Worm (Caenorhabditis elegans): ENCODE data around the gene clc-28.

DNA sequence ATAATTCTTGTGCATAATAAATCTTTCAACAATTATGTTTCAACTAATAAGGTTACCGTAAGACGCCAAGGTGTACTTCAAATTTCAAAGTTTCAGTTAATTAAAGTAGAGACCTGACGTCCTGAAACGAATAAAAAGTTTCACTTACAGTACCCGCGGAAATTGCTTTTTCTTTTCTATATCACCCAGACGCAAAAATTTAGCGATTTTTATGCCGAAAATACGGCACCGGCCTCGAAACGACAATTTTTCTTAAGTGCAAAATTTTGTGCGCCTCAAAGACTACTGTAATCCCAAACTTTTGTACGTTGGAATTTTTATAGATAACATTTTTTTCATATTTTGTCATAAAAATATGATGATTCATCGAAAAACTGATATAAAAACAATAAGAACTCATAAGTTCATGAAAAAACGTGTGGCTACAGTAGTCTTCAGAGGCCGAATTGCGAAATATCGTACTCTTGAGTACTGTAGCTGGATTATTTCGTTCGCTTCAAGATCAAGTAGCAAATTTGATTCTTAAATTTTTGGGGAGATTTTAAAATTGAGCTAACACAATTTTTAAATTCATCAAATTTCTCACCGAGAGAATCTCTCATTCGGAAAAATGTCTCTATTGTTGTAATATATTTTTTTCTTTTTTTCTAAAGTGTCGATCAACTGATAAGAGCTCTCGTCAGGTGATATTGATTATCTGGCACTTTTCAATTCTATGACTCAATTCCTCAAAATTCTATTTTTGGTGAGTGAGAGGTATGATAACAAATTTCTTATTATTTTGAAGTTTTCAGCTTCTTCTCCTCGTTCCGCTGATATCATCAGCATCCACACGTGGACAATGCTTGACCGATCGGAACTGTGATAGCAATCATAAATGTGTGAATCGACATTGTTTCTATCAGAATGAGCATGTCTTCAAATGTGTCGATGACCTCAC is 13.4 kb downstream of the clc-28 start, which contains the start of gene ZC262.13:
- TF ChIP-seq unc-62 (GFP tag; optimal IDR thresholded peaks at IDR 0.05 in 1 of 2) (no peak), unc-62 (tag; optimal IDR thresholded peaks at IDR 0.05) (no peak), unc-39 (tag; optimal IDR thresholded peaks at IDR 0.05) (no peak), ZK546.5 (tag; optimal IDR thresholded peaks at IDR 0.05) (no peak), aha-1 (tag) (peak; percentile 13), nhr-48 (tag; optimal IDR thresholded peaks at IDR 0.05) (peak; percentile 2), unc-130 (GFP tag; optimal IDR thresholded peaks at IDR 0.05) (no peak)

Measured in whole organism, L4 larva.